Worm (Caenorhabditis elegans) whole organism, mixed stage, embryonic: ENCODE results near the gene btb-12.

ENCODE experiments used
- M03D4.4 ChIP-seq: sonication (generic microtip); optimal IDR thresholded peaks from 2 replicates; lab custom pipeline; 2017; ENCODE audit warnings: mild to moderate bottlenecking, missing genetic modification characterization, missing compliant biosample characterization
- bed-3 ChIP-seq: fragments of 200-800 bp; sonication (Bioruptor generic); optimal IDR thresholded peaks from 3 replicates; lab custom pipeline; 2018; ENCODE audit warnings: mild to moderate bottlenecking, missing genetic modification characterization, moderate library complexity, missing compliant biosample characterization
- blmp-1 ChIP-seq: fragments of 150-350 bp; optimal IDR thresholded peaks from 2 replicates; lab custom pipeline; 2014; ENCODE audit warnings: missing biosample characterization, missing genetic modification characterization
- ceh-39 ChIP-seq: fragments of 150-350 bp; optimal IDR thresholded peaks from 2 replicates; lab custom pipeline; 2014; ENCODE audit warnings: missing biosample characterization, missing genetic modification characterization
- ceh-43 ChIP-seq: fragments of 200-800 bp; sonication (Bioruptor generic); optimal IDR thresholded peaks from 2 replicates; lab custom pipeline; 2018; ENCODE audit warnings: mild to moderate bottlenecking, missing genetic modification characterization, moderate library complexity, missing compliant biosample characterization
- ceh-83 ChIP-seq: fragments of 200-800 bp; sonication (Bioruptor generic); optimal IDR thresholded peaks from 2 replicates; lab custom pipeline; 2018; ENCODE audit warnings: mild to moderate bottlenecking, missing genetic modification characterization, missing compliant biosample characterization
- ces-1 ChIP-seq: fragments of 150-350 bp; optimal IDR thresholded peaks from 2 replicates; lab custom pipeline; 2014; ENCODE audit warnings: missing biosample characterization, missing genetic modification reagents, missing genetic modification characterization
- cnd-1 ChIP-seq: fragments of 200-800 bp; sonication (Bioruptor generic); optimal IDR thresholded peaks from 2 replicates; lab custom pipeline; 2018; ENCODE audit warnings: mild to moderate bottlenecking, missing genetic modification characterization, missing compliant biosample characterization
- drap-1 ChIP-seq: fragments of 200-800 bp; sonication (Bioruptor generic); optimal IDR thresholded peaks from 3 replicates; lab custom pipeline; 2018; ENCODE audit warnings: mild to moderate bottlenecking, missing genetic modification characterization, missing compliant biosample characterization
- elt-1 ChIP-seq: sonication (generic microtip); optimal IDR thresholded peaks from 2 replicates; lab custom pipeline; 2017; ENCODE audit warnings: missing genetic modification characterization, mild to moderate bottlenecking, missing compliant biosample characterization, antibody characterized with exemption, moderate library complexity, borderline replicate concordance; ENCODE audit not compliant: insufficient read depth
- elt-3 ChIP-seq: fragments of 150-350 bp; optimal IDR thresholded peaks from 2 replicates; lab custom pipeline; 2014; ENCODE audit warnings: missing biosample characterization, missing genetic modification characterization
- flh-1 ChIP-seq: fragments of 200-800 bp; sonication (Bioruptor generic); optimal IDR thresholded peaks from 2 replicates; lab custom pipeline; 2018; ENCODE audit warnings: mild to moderate bottlenecking, missing genetic modification characterization, moderate library complexity, missing compliant biosample characterization
- ham-2 ChIP-seq: fragments of 200-800 bp; sonication (Bioruptor generic); optimal IDR thresholded peaks from 2 replicates; lab custom pipeline; 2018; ENCODE audit warnings: mild to moderate bottlenecking, missing genetic modification characterization, missing compliant biosample characterization
- hlh-1 ChIP-seq: fragments of 150-350 bp; optimal IDR thresholded peaks from 2 replicates; lab custom pipeline; 2014; ENCODE audit warnings: missing biosample characterization, missing genetic modification reagents, missing genetic modification characterization
- lin-13 ChIP-seq: fragments of 150-350 bp; optimal IDR thresholded peaks from 2 replicates; lab custom pipeline; 2014; ENCODE audit warnings: missing biosample characterization, missing genetic modification characterization
- lin-32 ChIP-seq: fragments of 200-800 bp; sonication (Bioruptor generic); optimal IDR thresholded peaks from 2 replicates; lab custom pipeline; 2018; ENCODE audit warnings: mild to moderate bottlenecking, missing genetic modification characterization, missing compliant biosample characterization
- lsy-2 ChIP-seq: fragments of 150-350 bp; optimal IDR thresholded peaks from 2 replicates; lab custom pipeline; 2014; ENCODE audit warnings: missing biosample characterization, missing genetic modification characterization
- mab-5 ChIP-seq: fragments of 150-350 bp; optimal IDR thresholded peaks from 2 replicates; lab custom pipeline; 2014; ENCODE audit warnings: missing biosample characterization, missing genetic modification characterization
- mls-2 ChIP-seq: sonication (generic microtip); optimal IDR thresholded peaks from 2 replicates; lab custom pipeline; 2016; ENCODE audit warnings: mild to moderate bottlenecking, missing genetic modification characterization, moderate library complexity, missing compliant biosample characterization
- nhr-12 ChIP-seq: fragments of 150-350 bp; optimal IDR thresholded peaks from 2 replicates; lab custom pipeline; 2014; ENCODE audit warnings: missing biosample characterization, missing genetic modification characterization
- nhr-2 ChIP-seq: fragments of 150-350 bp; optimal IDR thresholded peaks from 2 replicates; lab custom pipeline; 2014; ENCODE audit warnings: missing biosample characterization, missing genetic modification characterization
- nhr-237 ChIP-seq: fragments of 150-350 bp; optimal IDR thresholded peaks from 2 replicates; lab custom pipeline; 2014; ENCODE audit warnings: missing biosample characterization, missing genetic modification characterization
- nhr-28 ChIP-seq: fragments of 150-350 bp; optimal IDR thresholded peaks from 2 replicates; lab custom pipeline; 2014; ENCODE audit warnings: missing biosample characterization, missing genetic modification characterization
- pha-4 ChIP-seq: fragments of 150-350 bp; optimal IDR thresholded peaks from 2 replicates; lab custom pipeline; 2018; ENCODE audit warnings: missing biosample characterization, missing genetic modification reagents, missing genetic modification characterization
- sem-2 ChIP-seq: fragments of 200-800 bp; sonication (Bioruptor generic); optimal IDR thresholded peaks from 2 replicates; lab custom pipeline; 2018; ENCODE audit warnings: mild to moderate bottlenecking, missing genetic modification characterization, missing compliant biosample characterization
- snpc-4 ChIP-seq: fragments of 150-350 bp; optimal IDR thresholded peaks from 2 replicates; lab custom pipeline; 2014; ENCODE audit warnings: missing biosample characterization, missing genetic modification characterization
- sptf-1 ChIP-seq: sonication (generic microtip); optimal IDR thresholded peaks from 2 replicates; lab custom pipeline; 2017; ENCODE audit warnings: mild to moderate bottlenecking, missing genetic modification characterization, moderate library complexity, missing compliant biosample characterization
- unc-120 ChIP-seq: sonication (generic microtip); optimal IDR thresholded peaks from 2 replicates; lab custom pipeline; 2017; ENCODE audit warnings: missing genetic modification characterization, missing compliant biosample characterization; ENCODE audit not compliant: poor library complexity, severe bottlenecking
- unc-39 ChIP-seq: fragments of 150-350 bp; optimal IDR thresholded peaks from 2 replicates; lab custom pipeline; 2014; ENCODE audit warnings: missing biosample characterization, missing genetic modification characterization
- unc-62 ChIP-seq: fragments of 150-350 bp; optimal IDR thresholded peaks from 2 replicates; lab custom pipeline; 2014; ENCODE audit warnings: missing biosample characterization, missing genetic modification reagents, missing genetic modification characterization
- zip-8 ChIP-seq: fragments of 150-350 bp; optimal IDR thresholded peaks from 2 replicates; lab custom pipeline; 2014; ENCODE audit warnings: missing biosample characterization, missing genetic modification characterization
- ztf-11 ChIP-seq: fragments of 150-350 bp; optimal IDR thresholded peaks from 2 replicates; lab custom pipeline; 2014; ENCODE audit warnings: missing biosample characterization, missing genetic modification characterization

btb-12 gene

DNA sequence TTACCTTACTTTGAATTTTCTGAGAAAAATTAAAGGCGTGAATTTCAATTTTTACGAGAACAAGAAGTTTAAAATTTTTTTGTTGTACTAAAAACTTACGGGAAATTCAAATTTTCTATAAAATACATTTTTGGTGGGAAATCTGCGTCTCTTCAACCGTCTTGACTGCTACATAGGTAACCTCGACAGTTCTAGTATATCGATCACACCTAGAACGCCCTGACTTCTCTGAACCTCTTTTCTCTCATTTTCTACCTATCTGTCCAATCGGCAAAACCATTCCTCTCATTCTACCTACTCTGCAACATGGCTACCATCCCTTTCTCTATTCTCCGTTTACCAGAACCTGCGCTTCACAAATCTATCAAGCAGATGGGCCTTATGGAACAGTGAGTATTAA lies 28.7 kb downstream of the btb-12 start, which contains the start of gene fbxb-25:
Gene fbxb-25, plus strand, starts transcription at position 301 of the 400 bp plus-strand sequence.
- TF ChIP-seq M03D4.4 (tag; lab: Kevin White, UChicago) (no peak), pha-4 (tag; lab: Kevin White, UChicago) (no peak), ham-2 (GFP tag; lab: Kevin White, UChicago) (no peak), elt-3 (tag; lab: Kevin White, UChicago) (no peak), blmp-1 (tag; lab: Kevin White, UChicago) (no peak), ceh-39 (no peak)

DNA sequence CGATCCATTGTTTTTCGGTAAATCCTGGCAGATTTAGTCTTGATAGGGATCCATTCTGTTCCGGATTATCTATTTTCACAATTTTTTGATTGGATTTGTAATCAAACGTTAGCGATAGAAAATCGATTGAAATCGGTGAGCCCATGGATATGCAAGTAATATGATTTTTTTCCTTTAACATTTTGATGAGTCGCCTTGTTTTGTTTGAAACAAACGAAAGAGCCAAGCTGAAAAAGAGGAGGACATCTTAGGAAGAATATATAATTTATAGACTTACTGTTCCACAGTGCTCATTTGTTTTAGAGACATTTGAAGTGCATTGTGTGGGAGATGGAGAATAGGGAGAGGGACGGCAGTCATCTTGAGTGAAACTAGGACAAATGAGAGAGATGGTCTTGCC lies 33.8 kb downstream of the btb-12 start, which contains the start of the genes fbxb-18 and fbxb-19:
Gene fbxb-18, minus strand, starts transcription at position 101 of the 400 bp plus-strand sequence.
Gene fbxb-19, minus strand, starts transcription at position 369 of the 400 bp plus-strand sequence.
- TF ChIP-seq unc-62: no peak
- no peak for TF ChIP-seq drap-1
- no peak for TF ChIP-seq M03D4.4 (tag; lab: Kevin White, UChicago)
- TF ChIP-seq unc-120 (tag; lab: Kevin White, UChicago): no peak
- TF ChIP-seq nhr-2 (tag; lab: Kevin White, UChicago): no peak
- no peak for TF ChIP-seq ces-1 (GFP tag; lab: Kevin White, UChicago)
- TF ChIP-seq flh-1: no peak
- TF ChIP-seq nhr-237 (tag; lab: Kevin White, UChicago): no peak
- no peak for TF ChIP-seq ceh-43 (GFP tag; lab: Kevin White, UChicago)
- TF ChIP-seq nhr-28 (tag; lab: Kevin White, UChicago): no peak
- no peak for TF ChIP-seq sptf-1
- TF ChIP-seq hlh-1 (tag; lab: Kevin White, UChicago): no peak
- TF ChIP-seq lsy-2 (tag; lab: Kevin White, UChicago): no peak
- no peak for TF ChIP-seq mab-5 (tag; lab: Kevin White, UChicago)
- no peak for TF ChIP-seq mls-2
- TF ChIP-seq ztf-11 (tag; lab: Kevin White, UChicago): no peak
- TF ChIP-seq bed-3: no peak

DNA sequence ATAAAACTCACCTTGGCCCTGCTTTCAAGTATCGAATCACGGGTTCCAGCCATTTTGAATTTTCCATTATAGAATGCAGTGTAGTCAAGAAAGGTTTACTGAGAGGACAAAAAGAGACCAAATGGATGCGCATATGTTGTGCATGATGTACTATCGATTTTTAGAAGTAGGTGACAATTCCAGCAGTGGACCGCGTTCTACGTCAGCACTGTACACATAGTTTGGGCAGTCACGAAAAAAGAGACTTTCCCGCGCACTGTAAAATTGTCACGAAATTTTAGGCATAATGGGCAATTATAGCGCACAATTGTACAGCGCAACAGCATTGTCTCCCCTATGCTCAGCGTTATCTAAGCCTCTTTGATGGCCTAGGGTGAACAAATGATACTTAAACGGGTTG lies 36.0 kb downstream of the btb-12 start, which contains the start of gene fbxc-22:
Gene fbxc-22, minus strand, starts transcription at position 101 of the 400 bp plus-strand sequence.
- TF ChIP-seq lsy-2 (tag; lab: Kevin White, UChicago) (no peak), blmp-1 (tag; lab: Kevin White, UChicago) (no peak), unc-120 (tag; lab: Kevin White, UChicago) (no peak), elt-1 (tag; lab: Kevin White, UChicago) (no peak), sptf-1 (no peak), nhr-237 (tag; lab: Kevin White, UChicago) (no peak), snpc-4 (no peak), flh-1 (no peak), unc-62 (no peak), nhr-28 (tag; lab: Kevin White, UChicago) (no peak), lin-13 (tag; lab: Kevin White, UChicago) (no peak), ceh-83 (GFP tag; lab: Kevin White, UChicago) (no peak), lin-32 (no peak)
- TF ChIP-seq, all 35 proteins: peak for 0

DNA sequence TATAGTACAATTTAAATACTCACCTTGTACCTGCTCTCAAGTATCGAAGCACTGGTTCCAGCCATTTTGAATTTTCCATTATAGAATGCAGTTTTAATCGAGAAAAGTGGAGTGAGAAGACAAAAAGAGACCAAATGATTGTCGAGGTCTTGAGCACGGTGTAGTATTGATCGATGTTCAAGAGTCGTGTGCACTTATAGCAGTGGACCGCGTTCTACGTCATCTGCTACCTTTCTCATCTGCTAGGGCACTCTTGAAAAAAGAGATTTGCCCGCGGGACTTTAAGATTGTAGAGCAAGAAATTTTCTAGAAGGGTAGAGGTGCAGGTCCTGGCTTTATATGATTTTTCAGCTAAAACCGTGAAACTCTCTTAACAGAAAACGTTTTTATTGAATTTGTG lies 37.8 kb downstream of the btb-12 start, which contains the start of gene fbxc-21:
Gene fbxc-21, minus strand, starts transcription at position 101 of the 400 bp plus-strand sequence.
- TF ChIP-seq mls-2 (no peak), pha-4 (tag; lab: Kevin White, UChicago) (no peak), M03D4.4 (tag; lab: Kevin White, UChicago) (no peak), nhr-28 (tag; lab: Kevin White, UChicago) (no peak), flh-1 (no peak), lin-13 (tag; lab: Kevin White, UChicago) (no peak), ceh-83 (GFP tag; lab: Kevin White, UChicago) (no peak), blmp-1 (tag; lab: Kevin White, UChicago) (no peak), nhr-12 (tag; lab: Kevin White, UChicago) (no peak), cnd-1 (tag; lab: Kevin White, UChicago) (no peak), unc-39 (tag; lab: Kevin White, UChicago) (no peak), mab-5 (tag; lab: Kevin White, UChicago) (no peak), lsy-2 (tag; lab: Kevin White, UChicago) (no peak), sem-2 (GFP tag; lab: Kevin White, UChicago) (no peak), unc-62 (no peak), ztf-11 (tag; lab: Kevin White, UChicago) (no peak), zip-8 (tag; lab: Kevin White, UChicago) (no peak)
